Worm (Caenorhabditis elegans): ENCODE measurements around the gene arp-6.

DNA sequence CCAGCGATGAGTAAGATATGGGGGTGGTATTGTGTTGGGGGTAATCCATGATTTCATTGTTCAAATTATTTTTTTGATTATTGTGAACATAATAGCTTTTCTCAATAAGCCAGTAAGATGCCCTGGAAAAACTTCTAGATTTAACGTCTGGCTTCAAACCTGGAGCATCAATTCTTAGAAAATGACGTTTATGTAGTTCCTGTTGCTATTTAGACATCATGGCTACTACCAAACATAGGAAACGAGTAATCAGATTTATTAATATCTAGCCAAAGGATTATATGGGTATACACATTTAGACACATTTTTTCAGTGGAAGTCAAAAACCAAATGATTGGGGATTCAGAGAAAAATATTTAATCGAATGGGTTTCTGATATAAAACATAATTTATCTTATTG is 22.4 kb upstream of the arp-6 start:
- TF ChIP-seq tra-4 (tag; optimal IDR thresholded peaks at IDR 0.05), result no peak
- no peak for TF ChIP-seq ama-1 (optimal IDR thresholded peaks at IDR 0.05)
- TF ChIP-seq F13C5.2 (tag; optimal IDR thresholded peaks at IDR 0.05), result no peak
- no peak for TF ChIP-seq hnd-1 (tag; optimal IDR thresholded peaks at IDR 0.05)
- no peak for TF ChIP-seq sea-1 (GFP tag; conservative IDR thresholded peaks at IDR 0.05)
- TF ChIP-seq tbx-11 (GFP tag; IDR thresholded peaks at IDR 0.05), result no peak
- no peak for TF ChIP-seq flt-1 (GFP tag; IDR thresholded peaks at IDR 0.05)
- TF ChIP-seq scrt-1 (GFP tag; IDR thresholded peaks at IDR 0.05), result no peak
- TF ChIP-seq pes-1 (GFP tag; IDR thresholded peaks at IDR 0.05), result no peak
- no peak for TF ChIP-seq B0310.2 (tag; optimal IDR thresholded peaks at IDR 0.05)
